Fruit fly (Drosophila melanogaster) whole organism, embryonic: ENCODE results near the gene Hsp110.

Source experiments
- Aef1 ChIP-seq: fragments of 200-800 bp; sonication (Bioruptor generic); IDR thresholded peaks from 3 replicates; pipeline ENCODE4 v1.3.6; 2022; ENCODE audit warnings: missing biosample characterization, missing genetic modification characterization
- Bteb2 ChIP-seq: fragments of 200-800 bp; sonication (Bioruptor generic); optimal IDR thresholded peaks from 2 replicates; lab custom pipeline; 2016; ENCODE audit warnings: missing biosample characterization, missing genetic modification characterization
- CG10147 ChIP-seq: fragments of 200-800 bp; sonication (Bioruptor generic); optimal IDR thresholded peaks from 2 replicates; lab custom pipeline; 2019; ENCODE audit warnings: missing biosample characterization, mild to moderate bottlenecking, missing genetic modification characterization, moderate library complexity
- CG10274 ChIP-seq: fragments of 200-800 bp; sonication (Bioruptor generic); optimal IDR thresholded peaks from 3 replicates; lab custom pipeline; 2017; ENCODE audit warnings: missing biosample characterization, mild to moderate bottlenecking, missing genetic modification characterization
- CG10979 ChIP-seq: fragments of 200-800 bp; sonication (Bioruptor generic); optimal IDR thresholded peaks from 2 replicates; lab custom pipeline; 2018; ENCODE audit warnings: missing biosample characterization, mild to moderate bottlenecking, missing genetic modification characterization, moderate library complexity
- CG11695 ChIP-seq: fragments of 200-800 bp; sonication (Bioruptor generic); IDR thresholded peaks from 3 replicates; pipeline ENCODE4 v1.3.6; 2022; ENCODE audit warnings: missing biosample characterization, missing genetic modification characterization
- CG13123 ChIP-seq: fragments of 200-800 bp; sonication (Bioruptor generic); optimal IDR thresholded peaks from 2 replicates; lab custom pipeline; 2016; ENCODE audit warnings: missing biosample characterization, missing genetic modification characterization
- CG1529 ChIP-seq: fragments of 200-800 bp; sonication (Bioruptor generic); optimal IDR thresholded peaks from 3 replicates; lab custom pipeline; 2018; ENCODE audit warnings: missing biosample characterization, missing genetic modification characterization
- CG1602 ChIP-seq: fragments of 200-800 bp; sonication (Bioruptor generic); optimal IDR thresholded peaks from 3 replicates; lab custom pipeline; 2016; ENCODE audit warnings: missing biosample characterization, missing genetic modification characterization
- CG18262 ChIP-seq: fragments of 200-800 bp; optimal IDR thresholded peaks from 3 replicates; lab custom pipeline; 2019; ENCODE audit warnings: missing biosample characterization, mild to moderate bottlenecking, missing genetic modification characterization, moderate library complexity
- CG30403 ChIP-seq: fragments of 200-800 bp; sonication (Bioruptor generic); optimal IDR thresholded peaks from 3 replicates; lab custom pipeline; 2016; ENCODE audit warnings: missing biosample characterization, missing genetic modification characterization
- CG3847 ChIP-seq: fragments of 200-800 bp; sonication (Bioruptor generic); IDR thresholded peaks from 2 replicates; pipeline ENCODE4 v1.3.6; 2022; ENCODE audit warnings: missing biosample characterization, missing genetic modification characterization
- CG4617 ChIP-seq: fragments of 200-800 bp; sonication (Bioruptor generic); optimal IDR thresholded peaks from 3 replicates; lab custom pipeline; 2016; ENCODE audit warnings: missing biosample characterization, missing genetic modification characterization, borderline replicate concordance
- CG6254 ChIP-seq: fragments of 200-800 bp; sonication (Bioruptor generic); optimal IDR thresholded peaks from 3 replicates; lab custom pipeline; 2017; ENCODE audit warnings: mild to moderate bottlenecking, missing biosample characterization, missing genetic modification reagents, missing genetic modification characterization
- CG6654 ChIP-seq: fragments of 200-800 bp; sonication (Bioruptor generic); optimal IDR thresholded peaks from 2 replicates; lab custom pipeline; 2017; ENCODE audit warnings: missing biosample characterization, mild to moderate bottlenecking, missing genetic modification characterization
- CG9215 ChIP-seq: fragments of 200-800 bp; sonication (Bioruptor generic); IDR thresholded peaks from 2 replicates; pipeline ENCODE4 v1.3.6; 2022; ENCODE audit warnings: missing biosample characterization, missing genetic modification characterization
- CG9727 ChIP-seq: fragments of 200-800 bp; sonication (Bioruptor generic); optimal IDR thresholded peaks from 3 replicates; lab custom pipeline; 2017; ENCODE audit warnings: missing biosample characterization, mild to moderate bottlenecking, missing genetic modification characterization
- CTCF ChIP-seq: fragments of 200-800 bp; sonication (Bioruptor generic); optimal IDR thresholded peaks from 2 replicates; lab custom pipeline; 2017; ENCODE audit warnings: missing biosample characterization, mild to moderate bottlenecking, missing genetic modification characterization, moderate library complexity
- Camta ChIP-seq: fragments of 200-800 bp; sonication (Bioruptor generic); optimal IDR thresholded peaks from 2 replicates; lab custom pipeline; 2016; ENCODE audit warnings: missing biosample characterization, missing genetic modification characterization
- Dbx ChIP-seq: fragments of 200-800 bp; sonication (Bioruptor generic); IDR thresholded peaks from 3 replicates; pipeline ENCODE4 v1.3.6; 2022; ENCODE audit warnings: missing biosample characterization, missing genetic modification characterization
- Dref ChIP-seq: fragments of 200-800 bp; sonication (Bioruptor generic); IDR thresholded peaks from 2 replicates; pipeline ENCODE4 v1.3.6; 2022; ENCODE audit warnings: missing biosample characterization, missing genetic modification characterization
- Gug ChIP-seq: fragments of 200-800 bp; sonication (Bioruptor generic); IDR thresholded peaks from 4 replicates; pipeline ENCODE4 v1.3.6; 2022; ENCODE audit warnings: missing biosample characterization, missing genetic modification characterization
- H15 ChIP-seq: fragments of 200-800 bp; sonication (Bioruptor generic); IDR thresholded peaks from 3 replicates; pipeline ENCODE4 v1.3.6; 2022; ENCODE audit warnings: missing biosample characterization, missing genetic modification characterization
- Jarid2 ChIP-seq: fragments of 200-800 bp; sonication (Bioruptor generic); optimal IDR thresholded peaks from 3 replicates; lab custom pipeline; 2017; ENCODE audit warnings: mild to moderate bottlenecking, missing biosample characterization, missing genetic modification reagents, missing genetic modification characterization
- Kr ChIP-seq: fragments of 200-800 bp; sonication (Bioruptor generic); optimal IDR thresholded peaks from 2 replicates; lab custom pipeline; 2017; ENCODE audit warnings: missing biosample characterization, mild to moderate bottlenecking, missing genetic modification characterization
- MBD-R2 ChIP-seq: fragments of 200-800 bp; sonication (Bioruptor generic); IDR thresholded peaks from 2 replicates; pipeline ENCODE4 v1.3.6; 2022; ENCODE audit warnings: missing biosample characterization, missing genetic modification characterization
- Med ChIP-seq: fragments of 200-800 bp; sonication (Bioruptor generic); peaks from one replicate; lab custom pipeline; 2016; ENCODE audit warnings: missing biosample characterization, missing genetic modification characterization, mild to moderate bottlenecking, inconsistent platforms, moderate library complexity
- Myb ChIP-seq: fragments of 200-800 bp; sonication (Bioruptor generic); optimal IDR thresholded peaks from 2 replicates; lab custom pipeline; 2016; ENCODE audit warnings: missing biosample characterization, missing genetic modification characterization
- abd-A ChIP-seq: fragments of 200-800 bp; sonication (Bioruptor generic); optimal IDR thresholded peaks from 3 replicates; lab custom pipeline; 2019; ENCODE audit warnings: missing biosample characterization, mild to moderate bottlenecking, missing genetic modification characterization, moderate library complexity
- cas ChIP-seq: fragments of 200-800 bp; sonication (Bioruptor generic); IDR thresholded peaks from 2 replicates; pipeline ENCODE4 v1.3.6; 2022; ENCODE audit warnings: missing biosample characterization, missing genetic modification characterization
- caup ChIP-seq: fragments of 200-800 bp; sonication (Bioruptor generic); optimal IDR thresholded peaks from 3 replicates; lab custom pipeline; 2017; ENCODE audit warnings: missing biosample characterization, mild to moderate bottlenecking, missing genetic modification characterization, moderate library complexity; ENCODE audit not compliant: severe bottlenecking
- chinmo ChIP-seq: fragments of 200-800 bp; sonication (Bioruptor generic); IDR thresholded peaks from 4 replicates; pipeline ENCODE4 v1.3.6; 2022; ENCODE audit warnings: missing biosample characterization, missing genetic modification characterization; ENCODE audit not compliant: partially characterized antibody
- dan ChIP-seq: fragments of 200-800 bp; sonication (Bioruptor generic); IDR thresholded peaks from 2 replicates; pipeline ENCODE4 v1.3.6; 2022; ENCODE audit warnings: missing biosample characterization, missing genetic modification characterization
- fd3F ChIP-seq: fragments of 200-800 bp; sonication (Bioruptor generic); optimal IDR thresholded peaks from 2 replicates; lab custom pipeline; 2018; ENCODE audit warnings: missing biosample characterization, mild to moderate bottlenecking, missing genetic modification characterization, moderate library complexity
- ftz-f1 ChIP-seq: fragments of 200-800 bp; sonication (Bioruptor generic); optimal IDR thresholded peaks from 2 replicates; lab custom pipeline; 2016; ENCODE audit warnings: missing biosample characterization, missing genetic modification characterization
- gce ChIP-seq: fragments of 200-800 bp; sonication (Bioruptor generic); IDR thresholded peaks from 3 replicates; pipeline ENCODE4 v1.3.6; 2022; ENCODE audit warnings: missing biosample characterization, missing genetic modification characterization
- gcm ChIP-seq: fragments of 200-800 bp; sonication (Bioruptor generic); optimal IDR thresholded peaks from 2 replicates; lab custom pipeline; 2019; ENCODE audit warnings: missing biosample characterization, mild to moderate bottlenecking, missing genetic modification characterization, moderate library complexity
- gcm2 ChIP-seq: fragments of 200-800 bp; sonication (Bioruptor generic); optimal IDR thresholded peaks from 2 replicates; lab custom pipeline; 2016; ENCODE audit warnings: missing biosample characterization, missing genetic modification characterization
- hbn ChIP-seq: fragments of 200-800 bp; sonication (Bioruptor generic); IDR thresholded peaks from 2 replicates; pipeline ENCODE4 v1.3.6; 2022; ENCODE audit warnings: missing biosample characterization, missing genetic modification characterization; ENCODE audit not compliant: partially characterized antibody
- kay ChIP-seq: fragments of 200-800 bp; sonication (Bioruptor generic); optimal IDR thresholded peaks from 2 replicates; lab custom pipeline; 2016; ENCODE audit warnings: missing biosample characterization, missing genetic modification characterization
- knrl ChIP-seq: fragments of 200-800 bp; sonication (Bioruptor generic); IDR thresholded peaks from 3 replicates; pipeline ENCODE4 v1.3.6; 2022; ENCODE audit warnings: missing biosample characterization, missing genetic modification characterization; ENCODE audit not compliant: partially characterized antibody
- lola ChIP-seq, 3 experiments: fragments of >200 bp in 2 of 3; fragments of 200-800 bp in 1 of 3; sonication (Bioruptor generic) in 1 of 3; optimal IDR thresholded peaks; 2 replicates each; lab custom pipeline; 2017 to 2019; ENCODE audit warnings: missing biosample characterization in 3 of 3, missing genetic modification characterization in 3 of 3, mild to moderate bottlenecking in 1 of 3, moderate library complexity in 1 of 3
- nerfin-1 ChIP-seq: fragments of 200-800 bp; sonication (Bioruptor generic); optimal IDR thresholded peaks from 3 replicates; lab custom pipeline; 2019; ENCODE audit warnings: missing biosample characterization, mild to moderate bottlenecking, missing genetic modification characterization, moderate library complexity
- oc ChIP-seq: fragments of 200-800 bp; sonication (Bioruptor generic); optimal IDR thresholded peaks from 2 replicates; lab custom pipeline; 2018; ENCODE audit warnings: missing biosample characterization, mild to moderate bottlenecking, missing genetic modification characterization, moderate library complexity
- pho ChIP-seq: fragments of 200-800 bp; sonication (Bioruptor generic); optimal IDR thresholded peaks from 2 replicates; lab custom pipeline; 2016; ENCODE audit warnings: missing biosample characterization, missing genetic modification characterization
- sima ChIP-seq: fragments of 200-800 bp; sonication (Bioruptor generic); optimal IDR thresholded peaks from 2 replicates; lab custom pipeline; 2016; ENCODE audit warnings: missing biosample characterization, missing genetic modification characterization
- so ChIP-seq: fragments of 200-800 bp; sonication (Bioruptor generic); IDR thresholded peaks from 3 replicates; pipeline ENCODE4 v1.3.6; 2022; ENCODE audit warnings: missing biosample characterization, missing genetic modification characterization
- tna ChIP-seq: fragments of 200-800 bp; sonication (Bioruptor generic); IDR thresholded peaks from 2 replicates; pipeline ENCODE4 v1.3.6; 2022; ENCODE audit warnings: missing biosample characterization, missing genetic modification characterization; ENCODE audit not compliant: partially characterized antibody
- twi ChIP-seq: fragments of 200-800 bp; optimal IDR thresholded peaks from 2 replicates; lab custom pipeline; 2019; ENCODE audit warnings: missing biosample characterization, mild to moderate bottlenecking, missing genetic modification characterization, moderate library complexity
- zen2 ChIP-seq: fragments of 200-800 bp; sonication (Bioruptor generic); IDR thresholded peaks from 3 replicates; pipeline ENCODE4 v1.3.6; 2022; ENCODE audit warnings: missing biosample characterization, missing genetic modification characterization; ENCODE audit not compliant: partially characterized antibody

The Hsp110 gene

dm6 chr3L:14050944-14051548 is 14.2 kb downstream of the Hsp110 start, which contains the start of gene CG6833 (continued):
- TF ChIP-seq gcm = no peak
- peak; percentile 68 for TF ChIP-seq CG9215 (GFP tag; lab: Robert Waterston, UW)
- TF ChIP-seq fd3F (GFP tag; lab: Kevin White, UChicago) = peak; percentile 8
- no peak for TF ChIP-seq ftz-f1 (GFP tag; lab: Kevin White, UChicago)
- TF ChIP-seq nerfin-1 (tag; lab: Kevin White, UChicago) = peak; percentile 38
- peak; percentile 66 for TF ChIP-seq Myb
- TF ChIP-seq knrl = no peak
- TF ChIP-seq so (GFP tag; lab: Robert Waterston, UW) = peak; percentile 71; the same call in 1 of the 3 replicates
- peak; percentile 53 for TF ChIP-seq CG10979 (tag; lab: Kevin White, UChicago)
- TF ChIP-seq Dref (GFP tag; lab: Robert Waterston, UW) = peak; percentile 43
- no peak for TF ChIP-seq chinmo (GFP tag; lab: Robert Waterston, UW)
- TF ChIP-seq CG11695 = 0 out of 3 replicates have a peak, but pooled peaks have one; percentile 29
- peak; percentile 76 for TF ChIP-seq Aef1 (GFP tag; lab: Robert Waterston, UW)
- TF ChIP-seq cas (GFP tag; lab: Robert Waterston, UW) = peak; percentile 41; the same call in 1 of the 2 replicates
- peak; percentile 96 for TF ChIP-seq Med
- TF ChIP-seq CG9727 = peak; percentile 42
- TF ChIP-seq CG1602 (GFP tag; lab: Kevin White, UChicago) = peak; percentile 57
- TF ChIP-seq hbn (GFP tag; lab: Robert Waterston, UW) = no peak
- peak; percentile 72; the same call in 1 of the 3 replicates for TF ChIP-seq gce (GFP tag; lab: Robert Waterston, UW)
- no peak for TF ChIP-seq tna (GFP tag; lab: Robert Waterston, UW)
- peak; percentile 33 for TF ChIP-seq kay (GFP tag; lab: Kevin White, UChicago)
- peak; percentile 36 for TF ChIP-seq Camta (GFP tag; lab: Kevin White, UChicago)
- TF ChIP-seq caup (GFP tag; lab: Kevin White, UChicago) = peak; percentile 70
- no peak for TF ChIP-seq CG10147
- peak; percentile 76 for TF ChIP-seq CG3847 (GFP tag; lab: Robert Waterston, UW)
- TF ChIP-seq Bteb2 (GFP tag; lab: Kevin White, UChicago) = no peak
- TF ChIP-seq gcm2 (GFP tag; lab: Kevin White, UChicago) = no peak
- TF ChIP-seq dan (GFP tag; lab: Robert Waterston, UW) = no peak
- no peak for TF ChIP-seq twi
- TF ChIP-seq CG6254 (GFP tag; lab: Kevin White, UChicago) = peak; percentile 53
- TF ChIP-seq oc = no peak
- no peak for TF ChIP-seq CG1529 (GFP tag; lab: Kevin White, UChicago)
- TF ChIP-seq H15 (GFP tag; lab: Robert Waterston, UW) = peak; percentile 76
- no peak for TF ChIP-seq abd-A (tag; lab: Kevin White, UChicago)
- TF ChIP-seq CG18262 (tag; lab: Kevin White, UChicago) = peak; percentile 57
- peak; percentile 74 for TF ChIP-seq pho (GFP tag; lab: Kevin White, UChicago)
- TF ChIP-seq CG6654 (GFP tag; lab: Kevin White, UChicago) = peak; percentile 38
- peak; percentile 74 for TF ChIP-seq CG4617 (GFP tag; lab: Kevin White, UChicago)
- TF ChIP-seq sima (GFP tag; lab: Kevin White, UChicago) = peak; percentile 0
- TF ChIP-seq CG10274 (GFP tag; lab: Kevin White, UChicago) = peak; percentile 6
- no peak for TF ChIP-seq zen2 (GFP tag; lab: Robert Waterston, UW)
- TF ChIP-seq CG13123 = peak; percentile 29
- TF ChIP-seq Dbx (GFP tag; lab: Robert Waterston, UW) = peak; percentile 86
- no peak for TF ChIP-seq Jarid2 (GFP tag; lab: Kevin White, UChicago)
- peak in 1 of 3 experiments; percentile 15 for TF ChIP-seq lola (GFP tag; optimal IDR thresholded peaks at IDR 0.05; lab: Kevin White, UChicago)
- TF ChIP-seq Gug (GFP tag; lab: Robert Waterston, UW) = peak; percentile 94
- TF ChIP-seq MBD-R2 (GFP tag; lab: Robert Waterston, UW) = peak; percentile 93
- TF ChIP-seq CTCF = no peak
- TF ChIP-seq Kr (GFP tag; lab: Kevin White, UChicago) = no peak
- peak; percentile 76 for TF ChIP-seq CG30403 (GFP tag; lab: Kevin White, UChicago)
